Fruit fly (Drosophila melanogaster): ENCODE data around the gene X11L.

Gene X11L

dm6 chrX:17582650-17583049 lies 16.8 kb upstream of the X11L start (continued):
- TF ChIP-seq Dip2 (GFP tag; IDR thresholded peaks at IDR 0.05) (no peak), CG2712 (tag; optimal IDR thresholded peaks at IDR 0.05) (peak; percentile 0), CG12219 (GFP tag; optimal IDR thresholded peaks at IDR 0.05) (peak; percentile 10), mld (GFP tag; IDR thresholded peaks at IDR 0.05; ENCODE audit: partially characterized antibody) (no peak), cad (GFP tag; optimal IDR thresholded peaks at IDR 0.05) (no peak), CG9215 (GFP tag; IDR thresholded peaks at IDR 0.05) (no peak), CG14441 (GFP tag; IDR thresholded peaks at IDR 0.05) (no peak), Atf3 (GFP tag; optimal IDR thresholded peaks at IDR 0.05) (no peak), Xbp1 (GFP tag; optimal IDR thresholded peaks at IDR 0.05) (no peak), HmgD (GFP tag; optimal IDR thresholded peaks at IDR 0.05) (no peak), CG8924 (tag; optimal IDR thresholded peaks at IDR 0.05) (no peak), ind (GFP tag; optimal IDR thresholded peaks at IDR 0.05) (no peak), sc (optimal IDR thresholded peaks at IDR 0.05) (no peak), sc (GFP tag; optimal IDR thresholded peaks at IDR 0.05) (peak; percentile 2), CG4282 (GFP tag; optimal IDR thresholded peaks at IDR 0.05) (no peak), Stat92E (GFP tag; optimal IDR thresholded peaks at IDR 0.05) (no peak), twi (tag; optimal IDR thresholded peaks at IDR 0.05) (no peak), CG1602 (GFP tag; optimal IDR thresholded peaks at IDR 0.05) (no peak), fu2 (GFP tag; optimal IDR thresholded peaks at IDR 0.05) (no peak), Sin3A (optimal IDR thresholded peaks at IDR 0.05) (no peak), ato (GFP tag; IDR thresholded peaks at IDR 0.05; ENCODE audit: partially characterized antibody) (no peak), CG31388 (GFP tag; optimal IDR thresholded peaks at IDR 0.05) (no peak), NFAT (GFP tag; IDR thresholded peaks at IDR 0.05) (no peak), mirr (GFP tag; optimal IDR thresholded peaks at IDR 0.05) (no peak), Hr3 (GFP tag; optimal IDR thresholded peaks at IDR 0.05) (no peak), ttk (GFP tag; IDR thresholded peaks at IDR 0.05) (no peak), CG17612 (GFP tag; IDR thresholded peaks at IDR 0.05) (no peak), luna (GFP tag; optimal IDR thresholded peaks at IDR 0.05) (no peak), CHES-1-like (GFP tag; optimal IDR thresholded peaks at IDR 0.05) (peak; percentile 41), jing (GFP tag; optimal IDR thresholded peaks at IDR 0.05) (no peak), CG7987 (GFP tag; optimal IDR thresholded peaks at IDR 0.05) (peak; percentile 7), CG14050 (GFP tag; IDR thresholded peaks at IDR 0.05) (no peak), Doc3 (GFP tag; IDR thresholded peaks at IDR 0.05; ENCODE audit: partially characterized antibody) (no peak), Ets65A (GFP tag) (no peak), Kr (GFP tag; optimal IDR thresholded peaks at IDR 0.05) (no peak), gem (tag; optimal IDR thresholded peaks at IDR 0.05) (peak; percentile 52), CG4617 (GFP tag; optimal IDR thresholded peaks at IDR 0.05; ENCODE audit: borderline replicate concordance) (no peak), da (GFP tag; optimal IDR thresholded peaks at IDR 0.05) (no peak), prd (optimal IDR thresholded peaks at IDR 0.05) (no peak), prd (GFP tag; IDR thresholded peaks at IDR 0.05) (no peak), CG9727 (GFP tag; optimal IDR thresholded peaks at IDR 0.05) (no peak), Hand (GFP tag; optimal IDR thresholded peaks at IDR 0.05) (no peak), CG11560 (tag; IDR thresholded peaks at IDR 0.05) (no peak), CG9932 (GFP tag; IDR thresholded peaks at IDR 0.05) (no peak), hkb (optimal IDR thresholded peaks at IDR 0.05) (no peak), hkb (GFP tag; IDR thresholded peaks at IDR 0.05) (peak; percentile 64; the same call in 1 of the 2 replicates), Med (GFP tag) (peak; percentile 86), CG8359 (GFP tag; optimal IDR thresholded peaks at IDR 0.05; ENCODE audit: borderline replicate concordance) (no peak), CG1529 (GFP tag; optimal IDR thresholded peaks at IDR 0.05) (peak; percentile 39), run (tag; optimal IDR thresholded peaks at IDR 0.05) (peak; percentile 17), pzg (GFP tag; optimal IDR thresholded peaks at IDR 0.05) (no peak), slbo (GFP tag; IDR thresholded peaks at IDR 0.05) (no peak), HLH54F (GFP tag; optimal IDR thresholded peaks at IDR 0.05) (no peak), gsb-n (tag; optimal IDR thresholded peaks at IDR 0.05) (no peak)

Measured in whole organism, embryonic.